Fruit fly (Drosophila melanogaster) whole organism, embryonic: Measurements from ENCODE around the gene mthl14.
A peak's percentile ranks its signal among the peaks of the same experiment; 100 is the strongest.

ENCODE experiments used
- Atf-2 ChIP-seq: fragments of 200-800 bp; sonication (Bioruptor generic); optimal IDR thresholded peaks from 2 replicates; lab custom pipeline; 2016; ENCODE audit warnings: missing biosample characterization, missing genetic modification characterization
- Awh ChIP-seq: fragments of 200-800 bp; sonication (Bioruptor generic); IDR thresholded peaks from 2 replicates; pipeline ENCODE4, ENCODE4 v1.3.6; 2022; ENCODE audit warnings: missing biosample characterization, missing genetic modification characterization
- Bgb ChIP-seq: fragments of 200-800 bp; sonication (Bioruptor generic); IDR thresholded peaks from 2 replicates; pipeline ENCODE4 v1.3.6; 2022; ENCODE audit warnings: missing biosample characterization, missing genetic modification characterization; ENCODE audit not compliant: partially characterized antibody
- CG10267 ChIP-seq: fragments of 200-800 bp; sonication (Bioruptor generic); optimal IDR thresholded peaks from 2 replicates; lab custom pipeline; 2018; ENCODE audit warnings: missing biosample characterization, mild to moderate bottlenecking, missing genetic modification characterization, moderate library complexity
- CG10321 ChIP-seq: fragments of 200-800 bp; sonication (Bioruptor generic); IDR thresholded peaks from 2 replicates; pipeline ENCODE4 v1.3.6; 2022; ENCODE audit warnings: missing biosample characterization, missing genetic modification characterization
- CG10979 ChIP-seq: fragments of 200-800 bp; sonication (Bioruptor generic); optimal IDR thresholded peaks from 2 replicates; lab custom pipeline; 2018; ENCODE audit warnings: missing biosample characterization, mild to moderate bottlenecking, missing genetic modification characterization, moderate library complexity
- CG12155 ChIP-seq: fragments of 200-800 bp; sonication (Bioruptor generic); optimal IDR thresholded peaks from 3 replicates; lab custom pipeline; 2016; ENCODE audit warnings: missing biosample characterization, missing genetic modification characterization
- CG12219 ChIP-seq: fragments of 200-800 bp; sonication (Bioruptor generic); optimal IDR thresholded peaks from 3 replicates; lab custom pipeline; 2018; ENCODE audit warnings: missing biosample characterization, mild to moderate bottlenecking, missing genetic modification characterization
- CG12942 ChIP-seq: fragments of 200-800 bp; sonication (Bioruptor generic); optimal IDR thresholded peaks from 3 replicates; lab custom pipeline; 2016; ENCODE audit warnings: missing biosample characterization, missing genetic modification characterization
- CG17359 ChIP-seq: fragments of 200-800 bp; sonication (Bioruptor generic); optimal IDR thresholded peaks from 3 replicates; lab custom pipeline; 2018; ENCODE audit warnings: missing biosample characterization, mild to moderate bottlenecking, missing genetic modification characterization, moderate library complexity
- CG1832 ChIP-seq: fragments of 200-800 bp; sonication (Bioruptor generic); optimal IDR thresholded peaks from 2 replicates; lab custom pipeline; 2017; ENCODE audit warnings: missing biosample characterization, mild to moderate bottlenecking, missing genetic modification characterization, inconsistent platforms
- CG31224 ChIP-seq: fragments of 200-800 bp; sonication (Bioruptor generic); IDR thresholded peaks from 2 replicates; pipeline ENCODE4 v1.3.6; 2022; ENCODE audit warnings: missing biosample characterization, missing genetic modification characterization
- CG3163 ChIP-seq: fragments of 200-800 bp; sonication (Bioruptor generic); optimal IDR thresholded peaks from 3 replicates; lab custom pipeline; 2016; ENCODE audit warnings: missing biosample characterization, missing genetic modification characterization
- CG33557 ChIP-seq: fragments of 200-800 bp; sonication (Bioruptor generic); optimal IDR thresholded peaks from 2 replicates; lab custom pipeline; 2019; ENCODE audit warnings: missing biosample characterization, mild to moderate bottlenecking, missing genetic modification characterization, moderate library complexity
- CG4282 ChIP-seq: fragments of 200-800 bp; sonication (Bioruptor generic); optimal IDR thresholded peaks from 2 replicates; lab custom pipeline; 2016; ENCODE audit warnings: missing biosample characterization, missing genetic modification characterization
- CG4328 ChIP-seq: fragments of 200-800 bp; sonication (Bioruptor generic); optimal IDR thresholded peaks from 3 replicates; lab custom pipeline; 2017; ENCODE audit warnings: missing biosample characterization, missing genetic modification reagents, missing genetic modification characterization
- CG4360 ChIP-seq: fragments of 200-800 bp; sonication (Bioruptor generic); IDR thresholded peaks from 2 replicates; pipeline ENCODE4 v1.3.6; 2022; ENCODE audit warnings: missing biosample characterization, missing genetic modification characterization
- CG6175 ChIP-seq: fragments of 200-800 bp; sonication (Bioruptor generic); IDR thresholded peaks from 3 replicates; pipeline ENCODE4 v1.3.6; 2022; ENCODE audit warnings: missing biosample characterization, missing genetic modification characterization
- CG7556 ChIP-seq: fragments of 200-800 bp; sonication (Bioruptor generic); optimal IDR thresholded peaks from 2 replicates; lab custom pipeline; 2017; ENCODE audit warnings: missing biosample characterization, mild to moderate bottlenecking, missing genetic modification characterization
- CG8089 ChIP-seq: fragments of 200-800 bp; sonication (Bioruptor generic); optimal IDR thresholded peaks from 3 replicates; lab custom pipeline; 2016; ENCODE audit warnings: missing biosample characterization, missing genetic modification characterization
- CG8478 ChIP-seq: fragments of >200 bp; optimal IDR thresholded peaks from 2 replicates; lab custom pipeline; 2018
- CHES-1-like ChIP-seq: fragments of 200-800 bp; sonication (Bioruptor generic); optimal IDR thresholded peaks from 2 replicates; lab custom pipeline; 2016; ENCODE audit warnings: missing biosample characterization, missing genetic modification characterization
- Doc3 ChIP-seq: fragments of 200-800 bp; sonication (Bioruptor generic); IDR thresholded peaks from 3 replicates; pipeline ENCODE4 v1.3.6; 2022; ENCODE audit warnings: missing biosample characterization, missing genetic modification characterization; ENCODE audit not compliant: partially characterized antibody
- Dp ChIP-seq: fragments of 200-800 bp; sonication (Bioruptor generic); optimal IDR thresholded peaks from 2 replicates; lab custom pipeline; 2018; ENCODE audit warnings: missing biosample characterization, mild to moderate bottlenecking, missing genetic modification characterization, moderate library complexity
- Dref ChIP-seq: fragments of 200-800 bp; sonication (Bioruptor generic); IDR thresholded peaks from 2 replicates; pipeline ENCODE4 v1.3.6; 2022; ENCODE audit warnings: missing biosample characterization, missing genetic modification characterization
- Mes4 ChIP-seq: fragments of 200-800 bp; sonication (Bioruptor generic); optimal IDR thresholded peaks from 2 replicates; lab custom pipeline; 2016; ENCODE audit warnings: missing biosample characterization, missing genetic modification characterization
- Pdp1 ChIP-seq, 2 experiments: fragments of 200-800 bp; sonication (Bioruptor generic); optimal IDR thresholded peaks; 3 replicates each; lab custom pipeline; 2016; ENCODE audit warnings: missing biosample characterization in 2 of 2, missing genetic modification characterization in 2 of 2, mild to moderate bottlenecking in 1 of 2, moderate library complexity in 1 of 2
- Sox100B ChIP-seq: fragments of 200-800 bp; sonication (Bioruptor generic); optimal IDR thresholded peaks from 3 replicates; lab custom pipeline; 2018; ENCODE audit warnings: missing biosample characterization, mild to moderate bottlenecking, missing genetic modification characterization
- Tbp ChIP-seq: fragments of >200 bp; optimal IDR thresholded peaks from 2 replicates; lab custom pipeline; 2018; ENCODE audit warnings: missing biosample characterization, missing genetic modification characterization
- Usf ChIP-seq: fragments of 200-800 bp; sonication (Bioruptor generic); optimal IDR thresholded peaks from 2 replicates; lab custom pipeline; 2017; ENCODE audit warnings: missing genotype, missing biosample characterization, missing genetic modification characterization
- ara ChIP-seq: fragments of 200-800 bp; sonication (Bioruptor generic); IDR thresholded peaks from 2 replicates; pipeline ENCODE4 v1.3.6; 2022; ENCODE audit warnings: missing biosample characterization, missing genetic modification characterization
- cad ChIP-seq: fragments of >200 bp; optimal IDR thresholded peaks from 2 replicates; lab custom pipeline; 2017; ENCODE audit warnings: missing biosample characterization, missing genetic modification characterization
- chinmo ChIP-seq: fragments of 200-800 bp; sonication (Bioruptor generic); IDR thresholded peaks from 4 replicates; pipeline ENCODE4 v1.3.6; 2022; ENCODE audit warnings: missing biosample characterization, missing genetic modification characterization; ENCODE audit not compliant: partially characterized antibody
- en ChIP-seq: fragments of 200-800 bp; sonication (Bioruptor generic); optimal IDR thresholded peaks from 2 replicates; lab custom pipeline; 2016; ENCODE audit warnings: missing biosample characterization, missing genetic modification characterization
- gsb-n ChIP-seq: fragments of 200-800 bp; sonication (Bioruptor generic); optimal IDR thresholded peaks from 3 replicates; lab custom pipeline; 2018; ENCODE audit warnings: missing biosample characterization, mild to moderate bottlenecking, missing genetic modification characterization
- h ChIP-seq: fragments of >200 bp; optimal IDR thresholded peaks from 2 replicates; lab custom pipeline; 2017
- hth ChIP-seq: fragments of >200 bp; optimal IDR thresholded peaks from 2 replicates; lab custom pipeline; 2017; ENCODE audit warnings: inconsistent platforms
- lab ChIP-seq: fragments of 200-800 bp; sonication (Bioruptor generic); optimal IDR thresholded peaks from 3 replicates; lab custom pipeline; 2017; ENCODE audit warnings: missing biosample characterization, missing genetic modification characterization, mild to moderate bottlenecking, moderate library complexity, missing genetic modification reagents
- nerfin-2 ChIP-seq: fragments of 200-800 bp; sonication (Bioruptor generic); IDR thresholded peaks from 2 replicates; pipeline ENCODE4 v1.3.6; 2022; ENCODE audit warnings: missing biosample characterization, missing genetic modification characterization; ENCODE audit not compliant: partially characterized antibody
- otp ChIP-seq: fragments of 200-800 bp; sonication (Bioruptor generic); IDR thresholded peaks from 3 replicates; pipeline ENCODE4, ENCODE4 v1.3.6; 2022; ENCODE audit warnings: missing biosample characterization, missing genetic modification characterization
- pan ChIP-seq, 4 experiments: fragments of >200 bp in 3 of 4; fragments of 200-800 bp in 1 of 4; sonication (Bioruptor generic) in 1 of 4; optimal IDR thresholded peaks in 3 of 4; IDR thresholded peaks in 1 of 4; 2 replicates each; pipeline versions ENCODE4 v1.3.6 to Lab custom; 2017 to 2022; ENCODE audit warnings: missing biosample characterization in 2 of 4, missing genetic modification characterization in 2 of 4, mixed read lengths in 1 of 4
- pb ChIP-seq: fragments of 200-800 bp; sonication (Bioruptor generic); optimal IDR thresholded peaks from 3 replicates; lab custom pipeline; 2016; ENCODE audit warnings: missing biosample characterization, missing genetic modification characterization
- pros ChIP-seq: fragments of 200-800 bp; sonication (Bioruptor generic); optimal IDR thresholded peaks from 3 replicates; lab custom pipeline; 2019; ENCODE audit warnings: missing biosample characterization, mild to moderate bottlenecking, missing genetic modification characterization, moderate library complexity
- psq ChIP-seq: fragments of 200-800 bp; sonication (Bioruptor generic); optimal IDR thresholded peaks from 2 replicates; lab custom pipeline; 2017; ENCODE audit warnings: missing biosample characterization, missing genetic modification characterization
- run ChIP-seq: fragments of 200-800 bp; sonication (Bioruptor generic); optimal IDR thresholded peaks from 3 replicates; lab custom pipeline; 2018; ENCODE audit warnings: missing biosample characterization, mild to moderate bottlenecking, missing genetic modification characterization
- sob ChIP-seq: fragments of 200-800 bp; sonication (Bioruptor generic); IDR thresholded peaks from 2 replicates; pipeline ENCODE4 v1.3.6; 2022; ENCODE audit warnings: missing biosample characterization, missing genetic modification characterization
- sug ChIP-seq: fragments of 200-800 bp; optimal IDR thresholded peaks from 2 replicates; lab custom pipeline; 2019; ENCODE audit warnings: missing biosample characterization, mild to moderate bottlenecking, missing genetic modification characterization, moderate library complexity
- trem ChIP-seq: fragments of 200-800 bp; optimal IDR thresholded peaks from 3 replicates; lab custom pipeline; 2019; ENCODE audit warnings: missing biosample characterization, mild to moderate bottlenecking, missing genetic modification characterization, moderate library complexity
- vnd ChIP-seq: fragments of 200-800 bp; sonication (Bioruptor generic); IDR thresholded peaks from 3 replicates; pipeline ENCODE4 v1.3.6; 2022; ENCODE audit warnings: missing biosample characterization, missing genetic modification characterization; ENCODE audit not compliant: partially characterized antibody
- vvl ChIP-seq: fragments of 200-800 bp; sonication (Bioruptor generic); IDR thresholded peaks from 2 replicates; pipeline ENCODE4 v1.3.6; 2022; ENCODE audit warnings: missing biosample characterization, missing genetic modification characterization

Gene mthl14

dm6 chr3L:212520-212919 is 34.8 kb upstream of the mthl14 start, which contains the start of the genes thoc7 and Dis3l2 (continued):
- TF ChIP-seq run (tag; lab: Kevin White, UChicago): no peak
- no peak for TF ChIP-seq chinmo (GFP tag; lab: Robert Waterston, UW)
- no peak for TF ChIP-seq CG4282
- TF ChIP-seq vnd: no peak
- TF ChIP-seq Tbp (GFP tag; lab: Kevin White, UChicago): no peak
- no peak for TF ChIP-seq h
- TF ChIP-seq CG6175 (GFP tag; lab: Robert Waterston, UW): no peak
- TF ChIP-seq Mes4 (GFP tag; lab: Kevin White, UChicago): no peak
- TF ChIP-seq vvl: no peak
- no peak for TF ChIP-seq otp
- no peak for TF ChIP-seq CG4328
- no peak for TF ChIP-seq CG7556 (GFP tag; lab: Kevin White, UChicago)
- TF ChIP-seq hth (lab: Kevin White, UChicago): no peak
- TF ChIP-seq CG3163 (GFP tag; lab: Kevin White, UChicago): no peak
- TF ChIP-seq Doc3 (GFP tag; lab: Robert Waterston, UW): no peak
- no peak for TF ChIP-seq Usf
- TF ChIP-seq Sox100B: no peak
- no peak for TF ChIP-seq CG12942 (GFP tag; lab: Kevin White, UChicago)
- peak; percentile 5 for TF ChIP-seq trem (tag; lab: Kevin White, UChicago)
- TF ChIP-seq Atf-2: no peak
- TF ChIP-seq CG10267 (tag; lab: Kevin White, UChicago): no peak
- TF ChIP-seq Dp (GFP tag; lab: Kevin White, UChicago): peak; percentile 11
- no peak for TF ChIP-seq Awh (GFP tag; lab: Robert Waterston, UW)
- peak; percentile 19; the same call in 1 of the 2 replicates for TF ChIP-seq Bgb (GFP tag; lab: Robert Waterston, UW)
- TF ChIP-seq pros (GFP tag; lab: Kevin White, UChicago): no peak
- TF ChIP-seq ara (GFP tag; lab: Robert Waterston, UW): no peak

- TF ChIP-seq CG8478 (lab: Kevin White, UChicago) (no peak), CG10979 (tag; lab: Kevin White, UChicago) (no peak), Dref (GFP tag; lab: Robert Waterston, UW) (no peak), CG1832 (GFP tag; lab: Kevin White, UChicago) (no peak), chinmo (GFP tag; lab: Robert Waterston, UW) (no peak), en (GFP tag; lab: Kevin White, UChicago) (no peak), Pdp1 (GFP tag; optimal IDR thresholded peaks at IDR 0.05; lab: Kevin White, UChicago) (no peak), CG33557 (GFP tag; lab: Kevin White, UChicago) (no peak), CG31224 (GFP tag; lab: Robert Waterston, UW) (no peak)
These were observed 31.0 kb upstream of the mthl14 start, which contains the start of gene Kaz1-ORFB for dm6 chr3L:216325-216724. Kaz1-ORFB (plus strand) TSS chr3L:216625.

dm6 chr3L:217480-218118 is 29.7 kb upstream of the mthl14 start, which contains the start of gene CG13877:
CG13877 (plus strand) TSS chr3L:218068.
- TF ChIP-seq CG12155 (GFP tag; lab: Kevin White, UChicago) (no peak), CG12219 (no peak), cad (GFP tag; lab: Kevin White, UChicago) (no peak), CHES-1-like (GFP tag; lab: Kevin White, UChicago) (no peak), pan (optimal IDR thresholded peaks at IDR 0.05; lab: Kevin White, UChicago) (no peak), pan (GFP tag; optimal IDR thresholded peaks at IDR 0.05 in 1 of 2, IDR thresholded peaks at IDR 0.05 in 1 of 2) (no peak), CG8089 (GFP tag; lab: Kevin White, UChicago) (no peak), sug (tag; lab: Kevin White, UChicago) (peak; percentile 79), pb (GFP tag; lab: Kevin White, UChicago) (no peak), psq (GFP tag; lab: Kevin White, UChicago) (no peak), sob (GFP tag; lab: Robert Waterston, UW) (no peak), nerfin-2 (no peak), CG17359 (no peak), gsb-n (no peak), CG4360 (no peak), CG10321 (no peak), lab (GFP tag; lab: Kevin White, UChicago) (no peak)
